Worm (Caenorhabditis elegans): ENCODE results near the gene C29F3.3.

Gene C29F3.3

DNA sequence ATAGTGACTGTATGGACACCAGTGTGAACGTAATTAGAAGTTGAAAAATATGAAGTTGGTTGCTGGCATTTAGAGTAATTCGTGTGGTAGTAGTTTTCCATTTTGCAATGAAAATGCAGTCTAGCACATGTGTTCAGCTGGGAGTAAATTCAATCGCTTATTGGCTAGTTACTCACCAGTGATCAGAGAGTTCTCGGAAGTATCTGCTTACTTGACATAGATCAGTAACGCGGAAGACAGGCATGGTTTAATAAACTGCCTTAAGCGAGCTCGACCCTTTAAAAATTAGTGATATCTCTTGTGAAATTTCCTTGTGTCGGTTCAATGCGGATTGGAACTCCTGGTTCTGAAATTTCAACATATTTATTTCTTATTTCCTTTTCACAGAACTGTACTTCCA, 29.0 kb upstream of the C29F3.3 start, which contains the start of gene srh-52:
Gene srh-52, minus strand, starts transcription at position 101 of the 400 bp plus-strand sequence.
- TF ChIP-seq gei-8 (GFP tag; optimal IDR thresholded peaks at IDR 0.05) (no peak), F10B5.3 (tag; optimal IDR thresholded peaks at IDR 0.05) (no peak), zfp-2 (tag; optimal IDR thresholded peaks at IDR 0.05) (no peak), tag-97 (GFP tag; IDR thresholded peaks at IDR 0.05) (no peak), jun-1 (tag; optimal IDR thresholded peaks at IDR 0.05) (no peak), nhr-48 (tag; optimal IDR thresholded peaks at IDR 0.05) (no peak), egl-27 (tag; optimal IDR thresholded peaks at IDR 0.05) (no peak), ama-1 (optimal IDR thresholded peaks at IDR 0.05) (no peak), T26A8.4 (GFP tag; IDR thresholded peaks at IDR 0.05) (no peak), lin-15B (tag; optimal IDR thresholded peaks at IDR 0.05) (no peak), mes-2 (tag; optimal IDR thresholded peaks at IDR 0.05; ENCODE audit: poor library complexity, severe bottlenecking) (no peak), fkh-10 (GFP tag; optimal IDR thresholded peaks at IDR 0.05) (no peak), nhr-42 (GFP tag; IDR thresholded peaks at IDR 0.05) (no peak), nhr-77 (tag; optimal IDR thresholded peaks at IDR 0.05) (no peak), lim-7 (GFP tag; IDR thresholded peaks at IDR 0.05) (no peak), zip-11 (GFP tag; IDR thresholded peaks at IDR 0.05) (no peak), ceh-20 (GFP tag; IDR thresholded peaks at IDR 0.05) (no peak), mxl-3 (GFP tag; optimal IDR thresholded peaks at IDR 0.05) (no peak), mep-1 (tag; optimal IDR thresholded peaks at IDR 0.05) (no peak)

DNA sequence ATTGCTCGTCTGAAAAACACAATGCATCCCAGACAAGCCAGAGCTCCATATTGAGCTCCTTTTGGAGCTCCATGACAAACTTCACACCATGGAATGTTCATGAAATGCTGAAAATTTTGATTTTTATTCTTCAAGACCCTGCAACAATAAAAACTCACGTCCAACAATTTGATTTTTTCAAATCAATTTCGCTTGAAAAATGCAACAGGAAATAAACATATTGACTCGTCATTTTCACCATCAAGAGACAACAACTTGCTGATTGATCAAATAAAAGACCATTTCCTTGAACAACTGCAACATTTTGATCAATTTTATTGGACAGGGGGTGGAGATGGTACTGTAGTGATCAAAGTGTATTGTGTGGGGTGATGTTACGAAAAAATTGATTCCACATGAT, 22.5 kb upstream of the C29F3.3 start, which contains the start of gene nhr-269:
Gene nhr-269, minus strand, starts transcription at position 101 of the 400 bp plus-strand sequence.
- TF ChIP-seq unc-39 (tag; optimal IDR thresholded peaks at IDR 0.05) = no peak
- TF ChIP-seq cey-2 (tag; optimal IDR thresholded peaks at IDR 0.05; ENCODE audit: borderline replicate concordance, insufficient read depth) = no peak
- no peak for TF ChIP-seq spr-1 (tag; optimal IDR thresholded peaks at IDR 0.05)
- no peak for TF ChIP-seq skn-1 (tag; optimal IDR thresholded peaks at IDR 0.05)
- TF ChIP-seq T26A8.4 (GFP tag; IDR thresholded peaks at IDR 0.05) = no peak
- TF ChIP-seq unc-62 (GFP tag; optimal IDR thresholded peaks at IDR 0.05 in 1 of 2) = no peak
- TF ChIP-seq unc-62 (tag; optimal IDR thresholded peaks at IDR 0.05) = no peak
- TF ChIP-seq attf-4 (tag; optimal IDR thresholded peaks at IDR 0.05) = no peak
- no peak for TF ChIP-seq dmd-9 (GFP tag; IDR thresholded peaks at IDR 0.05)

DNA sequence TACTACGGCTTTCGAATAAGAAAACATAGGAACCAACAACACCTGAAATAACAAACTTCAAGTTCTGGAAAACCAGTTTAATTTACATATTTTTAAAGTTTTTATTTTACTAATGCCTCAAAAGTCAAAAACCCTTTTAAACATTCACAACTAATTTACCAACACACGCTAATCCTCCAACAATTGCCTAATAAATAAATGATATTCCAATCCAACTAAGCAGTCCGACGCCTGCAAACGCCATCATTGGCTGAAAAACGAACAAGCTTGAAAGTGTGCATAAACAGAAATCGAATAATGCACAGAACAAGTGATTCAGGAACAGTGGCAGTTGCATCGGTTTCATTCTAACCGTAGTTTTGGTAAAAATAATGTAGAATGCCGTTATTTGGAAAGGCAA, 20.6 kb upstream of the C29F3.3 start:
- TF ChIP-seq unc-62 (GFP tag; optimal IDR thresholded peaks at IDR 0.05 in 1 of 2) (peak in 1 of 2 experiments; percentile 95), unc-62 (tag; optimal IDR thresholded peaks at IDR 0.05) (no peak), cey-2 (tag; optimal IDR thresholded peaks at IDR 0.05; ENCODE audit: borderline replicate concordance, insufficient read depth) (no peak), daf-8 (GFP tag; IDR thresholded peaks at IDR 0.05) (no peak), nhr-6 (tag; optimal IDR thresholded peaks at IDR 0.05) (no peak), lin-29 (GFP tag; IDR thresholded peaks at IDR 0.05) (no peak)

DNA sequence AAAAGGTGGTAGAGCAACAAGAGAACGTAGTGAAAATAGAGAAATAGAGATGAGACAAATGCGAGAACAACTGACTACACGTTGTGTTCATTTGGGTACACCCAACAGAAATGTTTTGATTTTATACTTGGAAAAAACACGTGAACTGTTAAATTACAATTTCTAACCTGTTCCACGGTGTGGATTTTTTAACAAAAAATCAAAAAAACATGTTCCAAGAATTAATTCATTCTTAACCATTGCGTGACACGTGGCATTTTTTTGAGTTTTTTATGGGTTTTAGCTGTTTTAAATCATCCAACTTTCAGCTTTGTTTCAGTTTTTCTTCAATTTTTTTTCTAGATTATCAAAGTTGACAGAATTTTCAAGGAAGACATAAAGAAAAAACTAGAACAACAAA, 14.2 kb upstream of the C29F3.3 start, which contains the start of gene ech-1.1:
Gene ech-1.1, minus strand, starts transcription at position 101 of the 400 bp plus-strand sequence.
- peak; percentile 14 for TF ChIP-seq nhr-28 (tag; optimal IDR thresholded peaks at IDR 0.05)

DNA sequence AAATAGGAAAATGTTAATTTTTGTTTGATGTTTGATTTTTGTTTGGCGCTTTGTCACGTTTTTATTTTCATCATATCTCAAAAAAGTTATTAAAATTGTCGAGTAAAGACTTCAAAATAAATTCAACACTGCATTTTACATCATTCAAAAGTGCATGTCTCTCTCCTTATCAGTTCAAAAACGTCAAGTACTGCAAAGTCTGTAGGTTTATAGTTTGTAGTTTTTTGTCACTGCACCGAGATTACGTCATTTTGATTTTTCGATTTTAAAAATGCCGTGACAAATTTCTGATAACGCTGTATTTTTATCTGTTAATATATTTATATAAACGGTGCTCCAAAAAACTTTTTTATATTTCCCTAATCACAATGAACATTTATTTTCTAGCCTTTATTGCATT, 7.5 kb upstream of the C29F3.3 start, which contains the start of gene C29F3.7:
Gene C29F3.7, plus strand, starts transcription at position 254 of the 400 bp plus-strand sequence.
- TF ChIP-seq nhr-237 (tag; optimal IDR thresholded peaks at IDR 0.05) = no peak
- TF ChIP-seq lim-7 (GFP tag; IDR thresholded peaks at IDR 0.05) = no peak
- TF ChIP-seq mdl-1 (tag; optimal IDR thresholded peaks at IDR 0.05) = peak in 1 of 2 experiments; percentile 77
- no peak for TF ChIP-seq sdz-12 (GFP tag; optimal IDR thresholded peaks at IDR 0.05)
- TF ChIP-seq ceh-82 (tag; optimal IDR thresholded peaks at IDR 0.05) = no peak
- no peak for TF ChIP-seq arid-1 (GFP tag; conservative IDR thresholded peaks at IDR 0.05)
- no peak for TF ChIP-seq F37D6.2 (tag; optimal IDR thresholded peaks at IDR 0.05)
- TF ChIP-seq nhr-76 (tag; optimal IDR thresholded peaks at IDR 0.05) = no peak
- no peak for TF ChIP-seq dmd-8 (GFP tag; IDR thresholded peaks at IDR 0.05)
- no peak for TF ChIP-seq aly-2 (tag; optimal IDR thresholded peaks at IDR 0.05)
- no peak for TF ChIP-seq D1046.2 (GFP tag; IDR thresholded peaks at IDR 0.05)
- no peak for TF ChIP-seq mxl-2 (GFP tag; conservative IDR thresholded peaks at IDR 0.05)
- no peak for TF ChIP-seq hlh-30 (tag; optimal IDR thresholded peaks at IDR 0.05; ENCODE audit: insufficient read depth)
- no peak for TF ChIP-seq F26F4.8 (GFP tag; conservative IDR thresholded peaks at IDR 0.05)
- no peak for TF ChIP-seq nhr-11 (tag; optimal IDR thresholded peaks at IDR 0.05)
- TF ChIP-seq php-3 (GFP tag; IDR thresholded peaks at IDR 0.05) = no peak; the same call in 1 of the 2 replicates
- no peak for TF ChIP-seq ceh-32 (tag; optimal IDR thresholded peaks at IDR 0.05; ENCODE audit: poor library complexity)

All from whole organism, L4 larva.